Worm (Caenorhabditis elegans) whole organism, midembryonic: ENCODE data around the gene lin-13.

Source experiments
- T22C8.4 ChIP-seq: fragments of 200-800 bp; sonication (Bioruptor generic); IDR thresholded peaks from 2 replicates; pipeline ENCODE4 v1.3.6; 2022; ENCODE audit warnings: missing genetic modification characterization, missing compliant biosample characterization
- cog-1 ChIP-seq: sonication (generic microtip); optimal IDR thresholded peaks from 2 replicates; lab custom pipeline; 2016; ENCODE audit warnings: missing genetic modification characterization, missing compliant biosample characterization
- flt-1 ChIP-seq: fragments of 200-800 bp; sonication (Bioruptor generic); IDR thresholded peaks from 2 replicates; pipeline ENCODE4 v1.3.6; 2022; ENCODE audit warnings: missing genetic modification characterization, missing compliant biosample characterization
- klf-2 ChIP-seq: fragments of 200-800 bp; sonication (Bioruptor generic); conservative IDR thresholded peaks from 2 replicates; pipeline ENCODE4 v1.3.6; 2022; ENCODE audit warnings: missing genetic modification reagents, missing genetic modification characterization, missing compliant biosample characterization
- med-1 ChIP-seq: sonication (generic microtip); optimal IDR thresholded peaks from 2 replicates; lab custom pipeline; 2017; ENCODE audit warnings: missing genetic modification characterization, mild to moderate bottlenecking, missing compliant biosample characterization, antibody characterized with exemption, missing genetic modification reagents; ENCODE audit not compliant: insufficient read depth
- ref-1 ChIP-seq: fragments of 200-800 bp; sonication (Bioruptor generic); conservative IDR thresholded peaks from 2 replicates; pipeline ENCODE4 v1.3.6; 2022; ENCODE audit warnings: missing genetic modification reagents, missing genetic modification characterization, missing compliant biosample characterization
- tab-1 ChIP-seq: fragments of 200-800 bp; sonication (Bioruptor generic); IDR thresholded peaks from 2 replicates; pipeline ENCODE4 v1.3.6; 2022; ENCODE audit warnings: missing genetic modification characterization, missing compliant biosample characterization
- ztf-23 ChIP-seq: fragments of 200-800 bp; sonication (Bioruptor generic); IDR thresholded peaks from 2 replicates; pipeline ENCODE4 v1.3.6; 2022; ENCODE audit warnings: missing genetic modification reagents, missing genetic modification characterization, missing compliant biosample characterization
- ztf-29 ChIP-seq: fragments of 200-800 bp; sonication (Bioruptor generic); IDR thresholded peaks from 2 replicates; pipeline ENCODE4 v1.3.6; 2022; ENCODE audit warnings: missing genetic modification reagents, missing genetic modification characterization, missing compliant biosample characterization

Gene lin-13

DNA sequence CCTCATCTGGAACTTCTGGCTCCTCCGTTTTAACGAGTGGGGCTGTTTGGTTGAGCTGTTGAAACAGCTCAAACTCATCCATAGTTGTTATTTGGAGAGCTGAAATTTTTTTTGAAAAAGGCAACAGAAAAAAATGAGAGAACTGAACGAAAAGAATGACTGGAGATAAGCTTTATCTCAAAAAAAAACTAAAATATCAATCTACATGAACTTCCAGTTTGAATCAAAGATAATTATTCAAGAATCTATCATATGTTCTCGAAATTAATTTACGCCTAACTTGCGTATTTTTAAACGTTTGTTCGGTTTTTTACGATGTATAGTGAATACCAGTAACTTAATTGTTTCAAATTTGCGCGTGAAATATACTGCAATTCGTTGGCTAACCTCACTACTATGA lies at the start of gene lin-13:
TSS of gene lin-13 (minus strand) at position 101 of the 400 bp plus-strand sequence.
- no peak for TF ChIP-seq ztf-29
- TF ChIP-seq ref-1 (GFP tag; lab: Robert Waterston, UW): no peak
- no peak for TF ChIP-seq klf-2
- TF ChIP-seq ztf-23 (GFP tag; lab: Robert Waterston, UW): no peak
- no peak for TF ChIP-seq T22C8.4 (GFP tag; lab: Robert Waterston, UW)

DNA sequence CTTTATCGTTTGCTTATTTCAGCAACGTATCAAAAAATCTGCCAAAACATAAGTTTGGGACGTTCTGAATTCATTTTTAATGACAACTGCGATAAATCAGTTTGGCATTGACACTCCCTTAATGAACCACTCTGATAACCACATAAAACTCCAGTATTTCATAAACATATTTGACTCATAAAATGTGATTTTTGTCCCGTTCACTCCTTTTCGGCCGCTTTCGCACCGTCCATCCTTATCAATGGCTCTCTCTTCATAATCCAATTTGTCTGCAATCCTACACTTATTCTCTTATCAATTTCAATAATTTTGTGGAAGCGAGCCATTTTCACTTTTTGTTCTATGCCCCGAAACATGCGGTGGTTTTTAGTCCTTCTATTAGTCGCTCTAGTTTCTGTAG lies 49.3 kb upstream of the lin-13 start, which contains the start of gene pcp-1:
TSS of gene pcp-1 (plus strand) at position 342 of the 400 bp plus-strand sequence.
- no peak for TF ChIP-seq ztf-29
- no peak for TF ChIP-seq ztf-23 (GFP tag; lab: Robert Waterston, UW)

ce11 chrIII:7754348-7754747 lies 45.1 kb upstream of the lin-13 start, which contains the start of gene cdh-3:
Gene cdh-3 (minus strand): TSS chrIII:7754448.
- TF ChIP-seq T22C8.4 (GFP tag; lab: Robert Waterston, UW): no peak
- TF ChIP-seq ref-1 (GFP tag; lab: Robert Waterston, UW): no peak
- no peak for TF ChIP-seq klf-2
- TF ChIP-seq flt-1 (GFP tag; lab: Robert Waterston, UW): no peak
- TF ChIP-seq med-1: no peak
- TF ChIP-seq ztf-23 (GFP tag; lab: Robert Waterston, UW): no peak
- TF ChIP-seq cog-1 (tag; lab: Kevin White, UChicago): no peak

ce11 chrIII:7743183-7743582 lies 33.9 kb upstream of the lin-13 start:
- no peak for TF ChIP-seq T22C8.4 (GFP tag; lab: Robert Waterston, UW)
- no peak for TF ChIP-seq flt-1 (GFP tag; lab: Robert Waterston, UW)
- TF ChIP-seq med-1: no peak
- TF ChIP-seq cog-1 (tag; lab: Kevin White, UChicago): no peak
- no peak for TF ChIP-seq tab-1 (GFP tag; lab: Robert Waterston, UW)
- TF ChIP-seq klf-2: no peak
- TF ChIP-seq ztf-29: no peak
- no peak for TF ChIP-seq ztf-23 (GFP tag; lab: Robert Waterston, UW)
- TF ChIP-seq ref-1 (GFP tag; lab: Robert Waterston, UW): no peak

- TF ChIP-seq tab-1 (GFP tag; lab: Robert Waterston, UW): no peak
- no peak for TF ChIP-seq ztf-29
- TF ChIP-seq ref-1 (GFP tag; lab: Robert Waterston, UW): no peak
- TF ChIP-seq T22C8.4 (GFP tag; lab: Robert Waterston, UW): no peak
- TF ChIP-seq med-1: no peak
- no peak for TF ChIP-seq klf-2
- TF ChIP-seq cog-1 (tag; lab: Kevin White, UChicago): no peak
- TF ChIP-seq ztf-23 (GFP tag; lab: Robert Waterston, UW): no peak
- no peak for TF ChIP-seq flt-1 (GFP tag; lab: Robert Waterston, UW)
These were observed 28.5 kb upstream of the lin-13 start for ce11 chrIII:7737646-7738258.

- TF ChIP-seq tab-1 (GFP tag; lab: Robert Waterston, UW) (no peak), klf-2 (no peak), ref-1 (GFP tag; lab: Robert Waterston, UW) (no peak), ztf-29 (no peak), flt-1 (GFP tag; lab: Robert Waterston, UW) (no peak), ztf-23 (GFP tag; lab: Robert Waterston, UW) (no peak), T22C8.4 (GFP tag; lab: Robert Waterston, UW) (no peak), cog-1 (tag; lab: Kevin White, UChicago) (no peak), med-1 (no peak)
These were observed 27.5 kb upstream of the lin-13 start for ce11 chrIII:7736806-7737205.

ce11 chrIII:7736003-7736402 lies 26.7 kb upstream of the lin-13 start:
- TF ChIP-seq flt-1 (GFP tag; lab: Robert Waterston, UW): no peak
- no peak for TF ChIP-seq med-1
- TF ChIP-seq tab-1 (GFP tag; lab: Robert Waterston, UW): no peak
- TF ChIP-seq klf-2: no peak

DNA sequence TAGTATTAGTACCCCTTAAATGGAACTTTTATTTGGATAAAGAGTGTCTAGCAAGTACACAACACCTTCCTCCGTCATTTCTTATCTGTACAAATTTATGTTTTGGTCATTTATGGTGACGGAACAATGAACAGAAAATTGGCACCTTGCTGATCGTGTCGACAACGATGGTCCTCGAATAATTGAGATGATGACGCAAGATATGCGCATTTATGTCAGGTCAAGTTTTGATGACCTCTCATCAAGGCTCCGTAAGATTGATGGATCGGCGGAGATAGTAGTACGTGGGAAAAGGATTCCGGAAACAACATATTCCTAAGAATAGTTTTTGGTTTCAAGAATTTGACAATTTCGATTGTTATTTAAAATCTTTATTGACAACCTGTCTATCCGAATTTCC lies 24.8 kb upstream of the lin-13 start:
- no peak for TF ChIP-seq tab-1 (GFP tag; lab: Robert Waterston, UW)
- peak; percentile 23 for TF ChIP-seq cog-1 (tag; lab: Kevin White, UChicago)

- TF ChIP-seq klf-2 (no peak), ztf-23 (GFP tag; lab: Robert Waterston, UW) (0 out of 2 replicates have a peak, but pooled peaks have one; percentile 46), flt-1 (GFP tag; lab: Robert Waterston, UW) (peak; percentile 25; the same call in 1 of the 2 replicates)
These were observed 24.3 kb upstream of the lin-13 start for ce11 chrIII:7733563-7733962.

DNA sequence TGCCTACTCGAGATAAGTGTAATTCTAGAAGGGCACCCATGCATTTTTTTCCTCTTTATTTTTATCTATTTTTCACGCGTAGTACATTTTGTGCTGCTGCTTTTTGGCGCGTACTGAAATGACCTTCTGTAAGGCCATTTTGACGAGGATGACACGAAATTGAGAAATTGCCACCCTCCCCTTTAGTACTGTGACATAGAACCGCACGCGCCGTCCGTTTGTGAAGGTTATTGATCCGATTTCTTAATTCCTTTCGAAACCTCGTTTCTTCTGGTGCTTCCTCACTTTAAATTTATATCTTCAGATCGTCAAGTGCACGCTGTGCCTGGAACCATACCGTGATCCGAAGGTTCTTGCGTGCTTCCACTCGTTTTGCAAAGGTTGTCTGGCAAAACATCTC lies 21.8 kb upstream of the lin-13 start:
- TF ChIP-seq med-1 (no peak), ref-1 (GFP tag; lab: Robert Waterston, UW) (no peak), ztf-29 (no peak), klf-2 (no peak), ztf-23 (GFP tag; lab: Robert Waterston, UW) (no peak), tab-1 (GFP tag; lab: Robert Waterston, UW) (no peak), cog-1 (tag; lab: Kevin White, UChicago) (no peak), T22C8.4 (GFP tag; lab: Robert Waterston, UW) (no peak), flt-1 (GFP tag; lab: Robert Waterston, UW) (no peak)

DNA sequence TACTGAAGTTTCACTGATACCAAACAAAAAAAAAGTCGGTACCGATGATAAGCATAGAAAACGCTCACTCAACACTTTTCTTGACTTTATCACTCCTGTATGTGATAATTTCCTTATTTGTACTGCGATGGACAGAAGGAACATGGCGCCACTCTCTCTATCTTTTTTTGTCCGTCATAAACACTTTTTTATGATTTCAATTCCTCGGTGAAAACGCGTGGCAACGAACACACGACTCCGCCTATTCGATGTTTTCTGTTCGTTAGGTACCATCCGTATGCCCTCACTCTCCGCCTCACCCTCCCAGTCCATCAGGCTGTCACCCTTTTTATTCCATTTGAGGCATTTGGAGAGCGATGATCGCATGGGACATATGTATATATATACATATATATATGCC lies 21.0 kb upstream of the lin-13 start:
- no peak for TF ChIP-seq tab-1 (GFP tag; lab: Robert Waterston, UW)
- no peak for TF ChIP-seq ztf-23 (GFP tag; lab: Robert Waterston, UW)
